Worm (Caenorhabditis elegans): ENCODE data around the gene F14H12.17.

Gene F14H12.17

DNA sequence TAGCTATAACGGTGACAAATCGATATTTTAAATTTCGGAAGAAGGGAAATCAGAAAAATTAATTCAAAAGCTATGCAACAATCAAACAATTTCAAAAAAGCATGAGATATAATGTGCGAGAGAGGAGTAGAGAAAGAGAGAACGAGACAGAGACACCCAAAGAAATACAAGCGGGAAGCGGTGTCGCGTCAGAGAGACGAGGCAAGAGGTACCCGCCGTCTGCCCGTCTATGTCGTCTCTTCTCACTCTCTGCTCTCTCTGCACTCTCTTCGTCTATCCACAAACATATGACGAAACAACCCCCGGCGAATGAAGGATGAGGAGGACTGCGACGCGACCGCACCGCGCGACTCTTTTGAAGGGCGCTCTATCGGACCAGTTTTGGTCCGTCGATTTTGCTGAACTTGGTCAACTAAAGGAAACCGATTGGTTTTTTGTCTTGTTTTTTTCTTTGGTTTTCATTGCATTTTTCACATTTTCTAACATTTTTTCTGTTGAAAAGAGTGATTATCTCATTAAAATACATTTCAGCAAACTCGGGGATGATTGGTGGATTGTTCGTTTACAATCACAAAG is 25.8 kb upstream of the F14H12.17 start, which contains the start of gene dpy-23 (continued):
- TF ChIP-seq zfp-2 (tag; optimal IDR thresholded peaks at IDR 0.05) (peak; percentile 27), daf-16 (GFP tag; optimal IDR thresholded peaks at IDR 0.05) (peak; percentile 1 to 47), daf-16 (tag; optimal IDR thresholded peaks at IDR 0.05) (peak; percentile 73), aly-2 (tag; optimal IDR thresholded peaks at IDR 0.05) (no peak), Y105C5A.15 (GFP tag; IDR thresholded peaks at IDR 0.05) (no peak), nhr-237 (tag; optimal IDR thresholded peaks at IDR 0.05) (no peak)

DNA sequence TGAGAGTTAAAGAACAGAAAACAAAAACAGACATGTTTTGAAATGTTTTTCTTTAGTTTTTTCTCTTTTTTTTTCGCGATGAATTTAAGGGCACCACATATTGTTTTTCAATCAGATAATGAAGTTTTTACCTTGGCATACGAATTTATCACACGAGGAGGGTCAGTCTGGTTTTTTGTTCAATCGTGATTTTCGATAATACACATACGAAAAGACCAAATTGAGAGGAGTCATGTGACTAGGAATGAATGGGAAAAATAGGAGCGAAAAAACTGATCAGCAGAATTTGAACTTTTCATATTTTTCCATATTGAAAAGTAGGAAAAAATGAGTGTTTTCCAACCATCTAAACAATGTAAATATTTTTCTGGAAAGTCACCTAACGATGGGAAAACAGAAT is 23.4 kb upstream of the F14H12.17 start:
- TF ChIP-seq nhr-28 (tag; optimal IDR thresholded peaks at IDR 0.05) (peak; percentile 4), mdl-1 (tag; optimal IDR thresholded peaks at IDR 0.05) (peak in 1 of 2 experiments; percentile 5), lin-1 (GFP tag; IDR thresholded peaks at IDR 0.05) (no peak), hlh-30 (tag; optimal IDR thresholded peaks at IDR 0.05; ENCODE audit: insufficient read depth) (peak; percentile 69)

DNA sequence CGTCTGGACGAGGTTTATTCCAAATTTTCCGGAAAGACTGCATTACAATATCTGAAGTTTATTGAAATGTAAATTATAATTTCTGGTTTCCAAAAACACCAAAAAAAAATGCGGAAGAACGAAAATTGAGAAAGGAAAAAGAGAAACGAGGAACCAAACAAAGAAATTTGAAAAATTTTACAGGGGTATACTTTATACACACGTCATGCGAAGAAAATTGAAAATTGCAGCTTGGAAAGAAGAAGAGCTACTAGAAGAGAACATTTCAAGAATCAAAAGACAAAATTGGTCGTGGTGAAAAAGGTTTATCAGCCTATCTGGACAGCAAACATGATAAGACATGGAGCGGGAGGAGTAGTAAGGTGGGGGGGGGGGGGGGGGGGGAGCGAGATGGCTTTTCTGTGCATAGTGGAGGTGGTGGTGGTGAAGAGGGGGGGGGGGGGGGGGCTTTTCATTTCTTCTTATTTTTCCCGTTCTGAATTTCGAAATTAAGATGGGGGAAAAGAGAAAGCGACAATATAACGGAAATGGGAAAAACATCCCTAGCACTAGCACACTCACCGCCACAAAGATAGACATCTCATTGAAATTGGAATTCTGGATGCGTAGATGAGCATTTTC is 20.3 kb upstream of the F14H12.17 start, which contains the start of gene lst-2:
Gene lst-2 (minus strand): TSS at position 51 of the 621 bp plus-strand sequence.
- TF ChIP-seq egl-43 (GFP tag; IDR thresholded peaks at IDR 0.05) (no peak), hlh-11 (tag; optimal IDR thresholded peaks at IDR 0.05) (peak; percentile 6), unc-62 (GFP tag; optimal IDR thresholded peaks at IDR 0.05 in 1 of 2) (peak in 1 of 2 experiments; percentile 8), unc-62 (tag; optimal IDR thresholded peaks at IDR 0.05) (no peak), set-16 (GFP tag; IDR thresholded peaks at IDR 0.05) (peak; percentile 77), pqm-1 (tag; optimal IDR thresholded peaks at IDR 0.05) (peak; percentile 1)

- no peak for TF ChIP-seq dmd-9 (GFP tag; IDR thresholded peaks at IDR 0.05)
These were observed 14.6 kb upstream of the F14H12.17 start, which contains the start of gene R160.12 for ce11 chrX:4377689-4378088. Gene R160.12 (minus strand): TSS chrX:4377789.

DNA sequence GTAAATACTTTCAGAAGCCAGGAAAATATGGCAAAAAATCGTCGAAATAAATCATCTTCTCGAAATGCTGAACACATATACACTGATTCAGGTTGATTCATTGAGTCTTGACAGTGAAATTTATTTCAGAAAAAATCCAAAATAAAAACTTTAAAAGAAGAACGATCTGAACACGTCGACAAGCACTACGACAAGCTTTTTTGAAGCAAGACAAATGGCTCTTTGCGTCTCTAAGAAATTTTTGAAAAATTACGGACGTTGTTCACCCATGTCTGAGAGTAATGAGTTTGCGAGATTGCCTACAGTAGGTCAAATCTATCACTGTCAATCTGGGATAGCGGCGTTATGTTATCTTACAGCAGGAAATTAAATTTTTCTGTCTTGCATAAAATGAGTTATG is 13.7 kb upstream of the F14H12.17 start, which contains the start of gene R160.2:
Gene R160.2 (minus strand): TSS at position 101 of the 400 bp plus-strand sequence.
- TF ChIP-seq mxl-3 (GFP tag; optimal IDR thresholded peaks at IDR 0.05) (no peak), mes-2 (tag; optimal IDR thresholded peaks at IDR 0.05; ENCODE audit: poor library complexity, severe bottlenecking) (no peak), nhr-237 (tag; optimal IDR thresholded peaks at IDR 0.05) (no peak), vab-7 (GFP tag; IDR thresholded peaks at IDR 0.05) (no peak), ces-1 (GFP tag; optimal IDR thresholded peaks at IDR 0.05) (no peak), lin-13 (GFP tag; optimal IDR thresholded peaks at IDR 0.05) (no peak), daf-19 (GFP tag; conservative IDR thresholded peaks at IDR 0.05) (no peak), ceh-82 (tag; optimal IDR thresholded peaks at IDR 0.05) (no peak), egl-27 (tag; optimal IDR thresholded peaks at IDR 0.05) (no peak)

ce11 chrX:4373123-4373522 is 10.0 kb upstream of the F14H12.17 start, which contains the start of gene R160.6:
Gene R160.6 (minus strand): TSS chrX:4373223.
- TF ChIP-seq rbr-2 (tag; optimal IDR thresholded peaks at IDR 0.05) = no peak
- no peak for TF ChIP-seq nhr-48 (tag; optimal IDR thresholded peaks at IDR 0.05)
- TF ChIP-seq hmg-1.1 (GFP tag; IDR thresholded peaks at IDR 0.05) = no peak
- no peak for TF ChIP-seq ZK337.2 (GFP tag; IDR thresholded peaks at IDR 0.05)
- TF ChIP-seq zfp-3 (GFP tag; conservative IDR thresholded peaks at IDR 0.05) = no peak
- TF ChIP-seq cey-2 (tag; optimal IDR thresholded peaks at IDR 0.05; ENCODE audit: borderline replicate concordance, insufficient read depth) = no peak
- no peak for TF ChIP-seq vab-7 (GFP tag; IDR thresholded peaks at IDR 0.05)
- no peak for TF ChIP-seq Y5F2A.4 (GFP tag; optimal IDR thresholded peaks at IDR 0.05)
- TF ChIP-seq daf-12 (tag; optimal IDR thresholded peaks at IDR 0.05) = no peak
- TF ChIP-seq nhr-237 (tag; optimal IDR thresholded peaks at IDR 0.05) = no peak
- no peak for TF ChIP-seq ceh-62 (tag; optimal IDR thresholded peaks at IDR 0.05)
- no peak for TF ChIP-seq nhr-102 (tag; optimal IDR thresholded peaks at IDR 0.05)
- TF ChIP-seq nhr-11 (tag; optimal IDR thresholded peaks at IDR 0.05) = no peak
- TF ChIP-seq ceh-82 (tag; optimal IDR thresholded peaks at IDR 0.05) = no peak
